Fruit fly (Drosophila melanogaster): ENCODE data around the gene CG31198.

DNA sequence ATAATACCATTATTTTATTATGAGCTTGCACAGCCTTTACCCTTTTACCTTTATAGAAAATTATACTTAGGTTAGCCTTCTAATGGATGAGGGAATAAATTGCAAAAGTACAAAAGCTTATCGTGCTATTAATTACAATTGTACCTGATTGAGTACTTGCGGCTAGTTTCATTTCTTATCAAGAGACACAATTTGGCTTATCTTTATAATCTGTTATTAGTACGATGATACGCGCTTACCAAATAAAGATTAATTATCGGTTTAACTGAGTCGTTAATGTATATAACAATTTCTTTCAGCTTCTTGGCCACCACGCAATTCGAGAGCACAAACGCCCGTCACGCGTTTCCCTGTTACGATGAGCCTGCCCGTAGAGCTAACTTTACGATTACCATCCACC lies 8.2 kb upstream of the CG31198 start:
- TF ChIP-seq CG15336 (GFP tag; IDR thresholded peaks at IDR 0.05) (no peak), CG6854 (GFP tag; optimal IDR thresholded peaks at IDR 0.05) (no peak), CG8632 (GFP tag; optimal IDR thresholded peaks at IDR 0.05) (no peak), CG31627 (GFP tag; optimal IDR thresholded peaks at IDR 0.05) (no peak), cyc (GFP tag; optimal IDR thresholded peaks at IDR 0.05) (no peak), Sox102F (GFP tag; optimal IDR thresholded peaks at IDR 0.05) (no peak)

All from whole organism, prepupa.